Worm (Caenorhabditis elegans): ENCODE results near the gene glb-5.

DNA sequence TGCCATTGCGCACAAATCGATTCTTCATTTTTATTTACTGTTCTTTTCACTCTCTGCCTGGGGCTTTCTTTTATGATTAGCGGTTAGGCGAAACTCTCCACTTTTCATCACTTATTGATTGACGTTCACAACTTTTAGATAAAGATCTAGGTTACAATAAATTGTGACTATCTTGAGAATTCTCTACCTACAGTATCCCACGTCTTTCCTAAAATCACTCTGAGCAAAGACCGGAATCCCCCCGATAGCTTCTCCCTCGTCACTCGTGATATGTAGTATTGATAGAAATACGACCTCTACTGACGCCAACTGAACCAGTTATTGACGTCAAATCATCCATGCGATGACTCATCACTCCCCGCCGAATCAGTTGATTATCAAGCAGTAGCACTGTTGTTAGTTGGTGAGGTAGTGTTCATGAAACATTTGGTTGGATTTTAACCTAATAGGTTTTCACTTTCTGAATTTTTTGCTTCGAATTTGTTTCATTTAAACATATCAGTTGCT, 36.9 kb upstream of the glb-5 start, which contains the start of gene hir-1:
- TF ChIP-seq C34F6.9 (tag; optimal IDR thresholded peaks at IDR 0.05) = no peak
- TF ChIP-seq elt-3 (tag; optimal IDR thresholded peaks at IDR 0.05) = no peak
- no peak for TF ChIP-seq unc-39 (tag; optimal IDR thresholded peaks at IDR 0.05)
- no peak for TF ChIP-seq lsy-2 (tag; optimal IDR thresholded peaks at IDR 0.05)
- no peak for TF ChIP-seq nhr-77 (tag; optimal IDR thresholded peaks at IDR 0.05)
- TF ChIP-seq snpc-4 (tag; optimal IDR thresholded peaks at IDR 0.05) = no peak
- TF ChIP-seq unc-62 (GFP tag; optimal IDR thresholded peaks at IDR 0.05) = no peak
- TF ChIP-seq nhr-21 (tag; optimal IDR thresholded peaks at IDR 0.05) = no peak
- TF ChIP-seq lin-13 (GFP tag; optimal IDR thresholded peaks at IDR 0.05) = no peak
- no peak for TF ChIP-seq ztf-11 (tag; optimal IDR thresholded peaks at IDR 0.05)
- no peak for TF ChIP-seq nhr-6 (tag; optimal IDR thresholded peaks at IDR 0.05)
- TF ChIP-seq elt-1 (tag; optimal IDR thresholded peaks at IDR 0.05) = no peak
- TF ChIP-seq dmd-4 (tag; optimal IDR thresholded peaks at IDR 0.05) = no peak
- no peak for TF ChIP-seq nhr-10 (tag; optimal IDR thresholded peaks at IDR 0.05)

All from whole organism, L2 larva.